Fruit fly (Drosophila melanogaster) whole organism, prepupa: ENCODE results near the gene CG6508.
A peak's percentile ranks its signal among the peaks of the same experiment; 100 is the strongest.

ENCODE experiments used
- Blimp-1 ChIP-seq: fragments of 200-800 bp; sonication (Bioruptor generic); optimal IDR thresholded peaks from 3 replicates; lab custom pipeline; 2017; ENCODE audit warnings: missing biosample characterization, missing genetic modification characterization, mild to moderate bottlenecking, moderate library complexity, missing genetic modification reagents
- CG10631 ChIP-seq: fragments of 200-800 bp; sonication (Bioruptor generic); optimal IDR thresholded peaks from 2 replicates; lab custom pipeline; 2016; ENCODE audit warnings: missing biosample characterization, missing genetic modification characterization
- CG10669 ChIP-seq: fragments of 200-800 bp; sonication (Bioruptor generic); optimal IDR thresholded peaks from 3 replicates; lab custom pipeline; 2018; ENCODE audit warnings: missing biosample characterization, mild to moderate bottlenecking, missing genetic modification characterization, moderate library complexity
- CG11294 ChIP-seq: fragments of 200-800 bp; sonication (Bioruptor generic); IDR thresholded peaks from 2 replicates; pipeline ENCODE4 v1.3.6; 2022; ENCODE audit warnings: missing biosample characterization, missing genetic modification characterization
- CG11902 ChIP-seq: fragments of 200-800 bp; sonication (Bioruptor generic); optimal IDR thresholded peaks from 3 replicates; lab custom pipeline; 2016; ENCODE audit warnings: missing biosample characterization, missing genetic modification characterization
- CG1621 ChIP-seq: fragments of 200-800 bp; sonication (Bioruptor generic); optimal IDR thresholded peaks from 3 replicates; lab custom pipeline; 2018; ENCODE audit warnings: missing biosample characterization, mild to moderate bottlenecking, missing genetic modification characterization
- CG3032 ChIP-seq: fragments of 200-800 bp; optimal IDR thresholded peaks from 2 replicates; lab custom pipeline; 2019; ENCODE audit warnings: missing biosample characterization, mild to moderate bottlenecking, missing genetic modification characterization, moderate library complexity
- CG32006 ChIP-seq: fragments of 200-800 bp; sonication (Bioruptor generic); optimal IDR thresholded peaks from 3 replicates; lab custom pipeline; 2017; ENCODE audit warnings: missing biosample characterization, mild to moderate bottlenecking, missing genetic modification characterization
- CG34406 ChIP-seq: fragments of 200-800 bp; sonication (Bioruptor generic); optimal IDR thresholded peaks from 3 replicates; lab custom pipeline; 2016; ENCODE audit warnings: missing biosample characterization, missing genetic modification characterization
- CG3919 ChIP-seq: fragments of 200-800 bp; sonication (Bioruptor generic); optimal IDR thresholded peaks from 3 replicates; lab custom pipeline; 2016; ENCODE audit warnings: missing biosample characterization, missing genetic modification characterization
- CG4318 ChIP-seq: fragments of 200-800 bp; sonication (Bioruptor generic); optimal IDR thresholded peaks from 3 replicates; lab custom pipeline; 2017; ENCODE audit warnings: missing biosample characterization, mild to moderate bottlenecking, missing genetic modification characterization
- CG6163 ChIP-seq: fragments of 200-800 bp; sonication (Bioruptor generic); IDR thresholded peaks from 3 replicates; pipeline ENCODE4 v1.3.6; 2022; ENCODE audit warnings: missing biosample characterization, missing genetic modification characterization
- CG6792 ChIP-seq: fragments of 200-800 bp; sonication (Bioruptor generic); optimal IDR thresholded peaks from 3 replicates; lab custom pipeline; 2016; ENCODE audit warnings: missing biosample characterization, missing genetic modification characterization
- CG6808 ChIP-seq: fragments of 200-800 bp; sonication (Bioruptor generic); optimal IDR thresholded peaks from 3 replicates; lab custom pipeline; 2017; ENCODE audit warnings: missing biosample characterization, missing genetic modification characterization, mild to moderate bottlenecking, moderate library complexity, missing genetic modification reagents
- CG7368 ChIP-seq: fragments of 200-800 bp; sonication (Bioruptor generic); optimal IDR thresholded peaks from 3 replicates; lab custom pipeline; 2016; ENCODE audit warnings: missing biosample characterization, missing genetic modification characterization
- CG8119 ChIP-seq: fragments of 200-800 bp; sonication (Bioruptor generic); IDR thresholded peaks from 3 replicates; pipeline ENCODE4 v1.3.6; 2022; ENCODE audit warnings: missing biosample characterization, missing genetic modification characterization
- CG8632 ChIP-seq: fragments of 200-800 bp; sonication (Bioruptor generic); optimal IDR thresholded peaks from 3 replicates; lab custom pipeline; 2016; ENCODE audit warnings: missing biosample characterization, missing genetic modification characterization
- CG9139 ChIP-seq: fragments of 200-800 bp; sonication (Bioruptor generic); optimal IDR thresholded peaks from 3 replicates; lab custom pipeline; 2017; ENCODE audit warnings: missing biosample characterization, mild to moderate bottlenecking, missing genetic modification characterization
- Eip75B ChIP-seq: fragments of 200-800 bp; sonication (Bioruptor generic); optimal IDR thresholded peaks from 3 replicates; lab custom pipeline; 2016; ENCODE audit warnings: missing biosample characterization, missing genetic modification characterization
- Eip78C ChIP-seq: fragments of 200-800 bp; sonication (Bioruptor generic); peaks from one replicate; lab custom pipeline; 2016; ENCODE audit warnings: missing biosample characterization, missing genetic modification characterization
- Ets21C ChIP-seq: fragments of 200-800 bp; sonication (Bioruptor generic); optimal IDR thresholded peaks from 3 replicates; lab custom pipeline; 2016; ENCODE audit warnings: missing biosample characterization, missing genetic modification characterization
- Ets96B ChIP-seq: fragments of 200-800 bp; optimal IDR thresholded peaks from 2 replicates; lab custom pipeline; 2019; ENCODE audit warnings: missing biosample characterization, mild to moderate bottlenecking, missing genetic modification characterization, moderate library complexity
- Gug ChIP-seq: fragments of 200-800 bp; sonication (Bioruptor generic); IDR thresholded peaks from 2 replicates; pipeline ENCODE4 v1.3.6; 2022; ENCODE audit warnings: missing biosample characterization, missing genetic modification characterization
- Hr38 ChIP-seq: sonication (Bioruptor generic); optimal IDR thresholded peaks from 2 replicates; lab custom pipeline; 2016; ENCODE audit warnings: missing biosample characterization, missing genetic modification characterization
- Hr39 ChIP-seq: fragments of 200-800 bp; sonication (Bioruptor generic); optimal IDR thresholded peaks from 2 replicates; lab custom pipeline; 2016; ENCODE audit warnings: missing biosample characterization, missing genetic modification characterization
- Hr4 ChIP-seq: fragments of 200-800 bp; sonication (Bioruptor generic); optimal IDR thresholded peaks from 3 replicates; lab custom pipeline; 2016; ENCODE audit warnings: missing biosample characterization, missing genetic modification characterization
- Lpt ChIP-seq: fragments of 200-800 bp; sonication (Bioruptor generic); optimal IDR thresholded peaks from 3 replicates; lab custom pipeline; 2016; ENCODE audit warnings: missing biosample characterization, missing genetic modification characterization
- Met ChIP-seq: fragments of 200-800 bp; sonication (Bioruptor generic); optimal IDR thresholded peaks from 3 replicates; lab custom pipeline; 2016; ENCODE audit warnings: missing biosample characterization, missing genetic modification characterization
- OdsH ChIP-seq: fragments of 200-800 bp; sonication (Bioruptor generic); optimal IDR thresholded peaks from 3 replicates; lab custom pipeline; 2016; ENCODE audit warnings: missing biosample characterization, missing genetic modification characterization
- Smox ChIP-seq: fragments of 200-800 bp; sonication (Bioruptor generic); optimal IDR thresholded peaks from 3 replicates; lab custom pipeline; 2016; ENCODE audit warnings: missing biosample characterization, missing genetic modification characterization
- Sox102F ChIP-seq: fragments of 200-800 bp; sonication (Bioruptor generic); optimal IDR thresholded peaks from 2 replicates; lab custom pipeline; 2016; ENCODE audit warnings: missing biosample characterization, mild to moderate bottlenecking, missing genetic modification characterization
- Sox14 ChIP-seq: fragments of 200-800 bp; sonication (Bioruptor generic); optimal IDR thresholded peaks from 3 replicates; lab custom pipeline; 2016; ENCODE audit warnings: missing biosample characterization, missing genetic modification characterization
- Sox15 ChIP-seq: fragments of 200-800 bp; sonication (Bioruptor generic); optimal IDR thresholded peaks from 3 replicates; lab custom pipeline; 2016; ENCODE audit warnings: missing biosample characterization, missing genetic modification characterization
- achi ChIP-seq: fragments of 200-800 bp; sonication (Bioruptor generic); optimal IDR thresholded peaks from 3 replicates; lab custom pipeline; 2016; ENCODE audit warnings: missing biosample characterization, missing genetic modification characterization
- acj6 ChIP-seq: fragments of 200-800 bp; sonication (Bioruptor generic); optimal IDR thresholded peaks from 3 replicates; lab custom pipeline; 2016; ENCODE audit warnings: missing biosample characterization, missing genetic modification characterization
- cyc ChIP-seq: fragments of 200-800 bp; sonication (Bioruptor generic); optimal IDR thresholded peaks from 3 replicates; lab custom pipeline; 2016; ENCODE audit warnings: missing biosample characterization, missing genetic modification characterization
- dsx ChIP-seq: fragments of 200-800 bp; optimal IDR thresholded peaks from 3 replicates; lab custom pipeline; 2019; ENCODE audit warnings: missing biosample characterization, mild to moderate bottlenecking, missing genetic modification characterization, moderate library complexity; ENCODE audit not compliant: poor library complexity, severe bottlenecking
- eg ChIP-seq: fragments of 200-800 bp; sonication (Bioruptor generic); IDR thresholded peaks from 3 replicates; pipeline ENCODE4 v1.3.6; 2022; ENCODE audit warnings: missing biosample characterization, missing genetic modification characterization
- esn ChIP-seq: fragments of 200-800 bp; sonication (Bioruptor generic); optimal IDR thresholded peaks from 2 replicates; lab custom pipeline; 2016; ENCODE audit warnings: missing biosample characterization, mild to moderate bottlenecking, missing genetic modification characterization, moderate library complexity
- fd85E ChIP-seq: fragments of 200-800 bp; sonication (Bioruptor generic); optimal IDR thresholded peaks from 3 replicates; lab custom pipeline; 2016; ENCODE audit warnings: missing biosample characterization, missing genetic modification characterization
- fkh ChIP-seq: fragments of 200-800 bp; sonication (Bioruptor generic); optimal IDR thresholded peaks from 3 replicates; lab custom pipeline; 2017; ENCODE audit warnings: missing biosample characterization, mild to moderate bottlenecking, missing genetic modification characterization, moderate library complexity
- net ChIP-seq: fragments of 200-800 bp; sonication (Bioruptor generic); optimal IDR thresholded peaks from 3 replicates; lab custom pipeline; 2016; ENCODE audit warnings: missing biosample characterization, missing genetic modification characterization
- pdm3 ChIP-seq: fragments of 200-800 bp; sonication (Bioruptor generic); optimal IDR thresholded peaks from 3 replicates; lab custom pipeline; 2016; ENCODE audit warnings: missing biosample characterization, missing genetic modification characterization
- salr ChIP-seq, 2 experiments: fragments of 200-800 bp; sonication (Bioruptor generic); optimal IDR thresholded peaks; 3 replicates each; lab custom pipeline; 2016 to 2018; ENCODE audit warnings: missing biosample characterization in 2 of 2, missing genetic modification characterization in 2 of 2, mild to moderate bottlenecking in 1 of 2
- spab ChIP-seq: fragments of 200-800 bp; sonication (Bioruptor generic); optimal IDR thresholded peaks from 2 replicates; lab custom pipeline; 2017; ENCODE audit warnings: missing biosample characterization, mild to moderate bottlenecking, missing genetic modification characterization, missing genetic modification reagents
- ss ChIP-seq, 2 experiments: fragments of 200-800 bp; sonication (Bioruptor generic); optimal IDR thresholded peaks; 2 replicates in 1 of 2; 3 replicates in 1 of 2; lab custom pipeline; 2017 to 2018; ENCODE audit warnings: mild to moderate bottlenecking in 2 of 2, missing biosample characterization in 2 of 2, missing genetic modification characterization in 2 of 2, moderate library complexity in 1 of 2
- svp ChIP-seq: fragments of 200-800 bp; sonication (Bioruptor generic); peaks from one replicate; lab custom pipeline; 2016; ENCODE audit warnings: missing biosample characterization, missing genetic modification characterization
- topi ChIP-seq: fragments of 200-800 bp; sonication (Bioruptor generic); optimal IDR thresholded peaks from 3 replicates; lab custom pipeline; 2016; ENCODE audit warnings: missing biosample characterization, missing genetic modification characterization

CG6508 gene

DNA sequence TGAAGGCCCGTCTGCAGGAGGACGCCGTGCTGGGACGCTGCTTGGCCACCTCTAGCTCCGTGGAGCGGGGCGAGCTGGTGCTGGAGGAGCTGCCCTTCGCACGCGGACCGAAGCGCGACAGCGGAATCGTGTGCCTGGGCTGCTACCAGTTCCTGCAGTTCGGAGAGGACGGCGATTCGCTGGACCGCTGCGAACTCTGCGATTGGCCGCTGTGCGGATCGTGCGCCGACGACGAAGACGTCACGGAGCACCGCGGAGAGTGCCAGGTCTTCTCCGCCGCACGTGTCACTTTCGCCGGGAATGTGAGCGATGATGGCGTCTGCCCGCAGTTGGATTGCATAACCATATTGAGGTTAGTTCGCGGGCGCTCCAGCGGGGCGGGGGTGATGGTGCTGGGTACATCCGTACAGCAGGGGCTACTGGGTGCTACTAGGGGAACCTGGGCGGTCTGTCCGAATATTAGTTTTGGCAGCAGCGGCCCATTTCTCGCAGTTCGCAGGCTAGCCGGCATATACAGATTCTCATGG is 32.5 kb downstream of the CG6508 start:
- no peak for TF ChIP-seq esn (GFP tag; lab: Kevin White, UChicago)
- TF ChIP-seq Eip78C: peak; percentile 11

DNA sequence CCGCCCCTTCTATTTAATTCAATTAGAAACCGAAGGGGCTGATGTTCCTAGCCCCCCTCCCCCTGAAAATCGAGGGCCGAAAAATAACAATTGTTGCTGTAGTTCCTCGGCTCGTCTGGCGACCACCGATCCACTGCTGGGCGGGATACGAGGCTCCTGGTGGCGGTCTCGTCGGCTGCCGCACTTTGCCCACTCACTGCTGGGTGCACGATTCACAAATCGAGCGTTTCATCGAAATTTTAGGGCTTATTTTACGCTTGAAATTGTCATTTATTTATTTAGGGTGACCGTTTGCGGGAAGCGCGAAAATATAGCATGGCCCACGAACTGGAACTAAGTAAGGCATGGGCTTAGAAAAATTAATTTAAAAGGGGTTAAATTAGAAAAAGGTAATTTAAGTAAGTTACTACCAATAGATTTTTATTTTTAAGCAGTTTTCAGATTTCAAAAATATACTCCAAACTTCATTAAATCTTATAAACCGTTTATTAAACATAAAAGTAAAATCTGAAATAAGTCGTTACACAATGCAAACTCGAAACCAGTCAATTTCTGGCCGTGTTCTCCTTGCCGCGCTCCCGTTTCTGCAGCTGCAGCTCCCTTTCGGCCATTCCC is 37.5 kb downstream of the CG6508 start, which contains the start of gene Dnz1:
Gene Dnz1, minus strand, starts transcription at position 317 of the 615 bp plus-strand sequence.
- TF ChIP-seq CG10669 (GFP tag; lab: Kevin White, UChicago) (peak; percentile 2), svp (GFP tag; lab: Kevin White, UChicago) (peak; percentile 64), CG11294 (GFP tag; lab: Robert Waterston, UW) (0 out of 2 replicates have a peak, but pooled peaks have one; percentile 16), CG7368 (GFP tag; lab: Kevin White, UChicago) (peak; percentile 8), cyc (GFP tag; lab: Kevin White, UChicago) (peak; percentile 29), Gug (GFP tag; lab: Robert Waterston, UW) (no peak), CG9139 (GFP tag; lab: Kevin White, UChicago) (no peak), esn (GFP tag; lab: Kevin White, UChicago) (peak; percentile 48), CG4318 (no peak), OdsH (peak; percentile 49), Ets21C (GFP tag; lab: Kevin White, UChicago) (peak; percentile 33), Blimp-1 (GFP tag; lab: Kevin White, UChicago) (no peak), topi (no peak), CG8119 (GFP tag; lab: Robert Waterston, UW) (0 out of 3 replicates have a peak, but pooled peaks have one; percentile 37), salr (GFP tag; optimal IDR thresholded peaks at IDR 0.05; lab: Kevin White, UChicago) (peak in 1 of 2 experiments; percentile 17), CG8632 (GFP tag; lab: Kevin White, UChicago) (peak; percentile 15), Hr38 (GFP tag; lab: Kevin White, UChicago) (no peak), fd85E (GFP tag; lab: Kevin White, UChicago) (no peak), Hr4 (peak; percentile 69), CG1621 (no peak), CG6163 (GFP tag; lab: Robert Waterston, UW) (no peak), Hr39 (peak; percentile 57), CG32006 (peak; percentile 53), CG6808 (no peak), CG11902 (GFP tag; lab: Kevin White, UChicago) (peak; percentile 15), Sox15 (GFP tag; lab: Kevin White, UChicago) (peak; percentile 5), Sox14 (GFP tag; lab: Kevin White, UChicago) (peak; percentile 42), Ets96B (tag; lab: Kevin White, UChicago) (peak; percentile 48), dsx (GFP tag; lab: Kevin White, UChicago) (peak; percentile 1), Lpt (GFP tag; lab: Kevin White, UChicago) (no peak), pdm3 (GFP tag; lab: Kevin White, UChicago) (peak; percentile 70), CG10631 (peak; percentile 54), Smox (GFP tag; lab: Kevin White, UChicago) (peak; percentile 54), Sox102F (peak; percentile 25), Eip75B (peak; percentile 33), spab (GFP tag; lab: Kevin White, UChicago) (peak; percentile 6), achi (GFP tag; lab: Kevin White, UChicago) (peak; percentile 34), fkh (peak; percentile 57), CG34406 (GFP tag; lab: Kevin White, UChicago) (peak; percentile 42), ss (GFP tag; optimal IDR thresholded peaks at IDR 0.05; lab: Kevin White, UChicago) (no peak), acj6 (GFP tag; lab: Kevin White, UChicago) (peak; percentile 48), CG6792 (GFP tag; lab: Kevin White, UChicago) (peak; percentile 32), CG3919 (GFP tag; lab: Kevin White, UChicago) (peak; percentile 51), net (GFP tag; lab: Kevin White, UChicago) (peak; percentile 50), CG3032 (peak; percentile 61), Eip78C (peak; percentile 65), eg (GFP tag; lab: Robert Waterston, UW) (peak; percentile 28; the same call in 1 of the 3 replicates), Met (GFP tag; lab: Kevin White, UChicago) (peak; percentile 56)
